Worm (Caenorhabditis elegans): ENCODE data around the gene C05C10.3.

C05C10.3 gene

ce11 chrII:9936859-9937258 lies at the start of gene C05C10.3:
TSS of gene C05C10.3 (minus strand) at chrII:9936893.
- TF ChIP-seq pha-4 (tag; optimal IDR thresholded peaks at IDR 0.05) (no peak), ceh-43 (GFP tag; optimal IDR thresholded peaks at IDR 0.05) (no peak), ceh-39 (tag; optimal IDR thresholded peaks at IDR 0.05) (no peak), ces-1 (GFP tag; optimal IDR thresholded peaks at IDR 0.05) (no peak), lsy-2 (tag; optimal IDR thresholded peaks at IDR 0.05) (no peak)

ce11 chrII:9984866-9985336 lies 48.2 kb upstream of the C05C10.3 start:
- TF ChIP-seq blmp-1 (tag; optimal IDR thresholded peaks at IDR 0.05): no peak
- TF ChIP-seq ham-2 (GFP tag; optimal IDR thresholded peaks at IDR 0.05): no peak
- TF ChIP-seq lin-32 (GFP tag; optimal IDR thresholded peaks at IDR 0.05): no peak
- TF ChIP-seq hlh-1 (tag; optimal IDR thresholded peaks at IDR 0.05): peak; percentile 2
- no peak for TF ChIP-seq lin-13 (tag; optimal IDR thresholded peaks at IDR 0.05)
- TF ChIP-seq tbx-8 (GFP tag; optimal IDR thresholded peaks at IDR 0.05): no peak
- no peak for TF ChIP-seq elt-1 (tag; optimal IDR thresholded peaks at IDR 0.05; ENCODE audit: borderline replicate concordance, insufficient read depth)
- TF ChIP-seq nhr-2 (tag; optimal IDR thresholded peaks at IDR 0.05): no peak
- TF ChIP-seq drap-1 (GFP tag; optimal IDR thresholded peaks at IDR 0.05): no peak
- no peak for TF ChIP-seq snpc-4 (tag; optimal IDR thresholded peaks at IDR 0.05)
- TF ChIP-seq lsy-2 (tag; optimal IDR thresholded peaks at IDR 0.05): no peak
- TF ChIP-seq unc-39 (tag; optimal IDR thresholded peaks at IDR 0.05): no peak
- no peak for TF ChIP-seq ceh-39 (tag; optimal IDR thresholded peaks at IDR 0.05)
- TF ChIP-seq bed-3 (GFP tag; optimal IDR thresholded peaks at IDR 0.05): no peak
- no peak for TF ChIP-seq pha-4 (tag; optimal IDR thresholded peaks at IDR 0.05)
- peak; percentile 21 for TF ChIP-seq mls-2 (tag; optimal IDR thresholded peaks at IDR 0.05)
- TF ChIP-seq ceh-43 (GFP tag; optimal IDR thresholded peaks at IDR 0.05): no peak
- no peak for TF ChIP-seq sem-2 (GFP tag; optimal IDR thresholded peaks at IDR 0.05)
- TF ChIP-seq unc-120 (tag; optimal IDR thresholded peaks at IDR 0.05; ENCODE audit: poor library complexity, severe bottlenecking): peak; percentile 86
- TF ChIP-seq mep-1 (tag; optimal IDR thresholded peaks at IDR 0.05): peak; percentile 53
- TF ChIP-seq nhr-76 (tag; optimal IDR thresholded peaks at IDR 0.05): no peak
- no peak for TF ChIP-seq mab-5 (tag; optimal IDR thresholded peaks at IDR 0.05)
- TF ChIP-seq unc-62 (GFP tag; optimal IDR thresholded peaks at IDR 0.05): peak; percentile 89
- no peak for TF ChIP-seq nhr-12 (tag; optimal IDR thresholded peaks at IDR 0.05)
- peak; percentile 42 for TF ChIP-seq sptf-1 (tag; optimal IDR thresholded peaks at IDR 0.05)

- TF ChIP-seq lin-13 (tag; optimal IDR thresholded peaks at IDR 0.05): no peak
- peak; percentile 93 for TF ChIP-seq ces-1 (GFP tag; optimal IDR thresholded peaks at IDR 0.05)
Observed at ce11 chrII:9982437-9982836, 45.7 kb upstream of the C05C10.3 start.

- TF ChIP-seq pha-4 (tag; optimal IDR thresholded peaks at IDR 0.05): no peak
- no peak for TF ChIP-seq hlh-1 (tag; optimal IDR thresholded peaks at IDR 0.05)
- no peak for TF ChIP-seq ham-2 (GFP tag; optimal IDR thresholded peaks at IDR 0.05)
- no peak for TF ChIP-seq nhr-2 (tag; optimal IDR thresholded peaks at IDR 0.05)
- no peak for TF ChIP-seq lin-13 (tag; optimal IDR thresholded peaks at IDR 0.05)
- TF ChIP-seq mab-5 (tag; optimal IDR thresholded peaks at IDR 0.05): no peak
- TF ChIP-seq ztf-11 (tag; optimal IDR thresholded peaks at IDR 0.05): no peak
- TF ChIP-seq blmp-1 (tag; optimal IDR thresholded peaks at IDR 0.05): no peak
- no peak for TF ChIP-seq lsy-2 (tag; optimal IDR thresholded peaks at IDR 0.05)
- TF ChIP-seq mep-1 (tag; optimal IDR thresholded peaks at IDR 0.05): no peak
- no peak for TF ChIP-seq cnd-1 (tag; optimal IDR thresholded peaks at IDR 0.05)
- TF ChIP-seq nhr-12 (tag; optimal IDR thresholded peaks at IDR 0.05): no peak
- no peak for TF ChIP-seq flh-1 (GFP tag; optimal IDR thresholded peaks at IDR 0.05)
- TF ChIP-seq unc-62 (GFP tag; optimal IDR thresholded peaks at IDR 0.05): no peak
- TF ChIP-seq M03D4.4 (tag; optimal IDR thresholded peaks at IDR 0.05): no peak
- TF ChIP-seq nhr-237 (tag; optimal IDR thresholded peaks at IDR 0.05): no peak
Observed at ce11 chrII:9981760-9982159, 45.1 kb upstream of the C05C10.3 start, which contains the start of gene sdz-38. TSS of gene sdz-38 (minus strand) at chrII:9981860.

- TF ChIP-seq ces-1 (GFP tag; optimal IDR thresholded peaks at IDR 0.05) (no peak), M03D4.4 (tag; optimal IDR thresholded peaks at IDR 0.05) (no peak), elt-1 (tag; optimal IDR thresholded peaks at IDR 0.05; ENCODE audit: borderline replicate concordance, insufficient read depth) (no peak), blmp-1 (tag; optimal IDR thresholded peaks at IDR 0.05) (no peak), mls-2 (tag; optimal IDR thresholded peaks at IDR 0.05) (no peak), nhr-237 (tag; optimal IDR thresholded peaks at IDR 0.05) (no peak), flh-1 (GFP tag; optimal IDR thresholded peaks at IDR 0.05) (no peak)
Observed at ce11 chrII:9980077-9980631, 43.5 kb upstream of the C05C10.3 start, which contains the start of gene ZK892.6. TSS of gene ZK892.6 (minus strand) at chrII:9980127.

All from whole organism, mixed stage, embryonic.